Worm (Caenorhabditis elegans): ENCODE measurements around the gene srx-88.

- no peak for TF ChIP-seq elt-3 (tag; optimal IDR thresholded peaks at IDR 0.05)
- no peak for TF ChIP-seq nhr-12 (tag; optimal IDR thresholded peaks at IDR 0.05)
- no peak for TF ChIP-seq elt-2 (tag; optimal IDR thresholded peaks at IDR 0.05)
- TF ChIP-seq ama-1 (optimal IDR thresholded peaks at IDR 0.05) = no peak
- TF ChIP-seq ztf-11 (tag; optimal IDR thresholded peaks at IDR 0.05) = no peak
- no peak for TF ChIP-seq nhr-23 (tag; optimal IDR thresholded peaks at IDR 0.05)
- no peak for TF ChIP-seq ceh-16 (tag; optimal IDR thresholded peaks at IDR 0.05)
- TF ChIP-seq jun-1 (tag; optimal IDR thresholded peaks at IDR 0.05) = no peak
- no peak for TF ChIP-seq nfya-1 (tag; optimal IDR thresholded peaks at IDR 0.05; ENCODE audit: insufficient read depth)
- no peak for TF ChIP-seq unc-62 (GFP tag; optimal IDR thresholded peaks at IDR 0.05)
- TF ChIP-seq mdl-1 (tag; optimal IDR thresholded peaks at IDR 0.05) = no peak
- no peak for TF ChIP-seq aly-2 (tag; optimal IDR thresholded peaks at IDR 0.05)
These were observed 10.1 kb downstream of the srx-88 start, which contains the start of gene srx-80 for ce11 chrV:11593427-11593826.
